Fruit fly (Drosophila melanogaster) whole organism, embryonic: ENCODE measurements around the gene Bgb.

Source experiments
- ATbp ChIP-seq: fragments of 200-800 bp; sonication (Bioruptor generic); optimal IDR thresholded peaks from 2 replicates; lab custom pipeline; 2017; ENCODE audit warnings: missing biosample characterization, mild to moderate bottlenecking, missing genetic modification characterization, missing genetic modification reagents
- Ada2b ChIP-seq: fragments of 200-800 bp; sonication (Bioruptor generic); IDR thresholded peaks from 2 replicates; pipeline ENCODE4 v1.3.6; 2022; ENCODE audit warnings: missing biosample characterization, missing genetic modification characterization
- Atf3 ChIP-seq: fragments of 200-800 bp; sonication (Bioruptor generic); optimal IDR thresholded peaks from 3 replicates; lab custom pipeline; 2016; ENCODE audit warnings: missing biosample characterization, missing genetic modification characterization
- Atf6 ChIP-seq: fragments of 200-800 bp; sonication (Bioruptor generic); IDR thresholded peaks from 2 replicates; pipeline ENCODE4 v1.3.6; 2022; ENCODE audit warnings: missing biosample characterization, missing genetic modification characterization
- Bdp1 ChIP-seq: fragments of 200-800 bp; sonication (Bioruptor generic); optimal IDR thresholded peaks from 3 replicates; lab custom pipeline; 2016; ENCODE audit warnings: missing biosample characterization, missing genetic modification characterization
- CG1024 ChIP-seq: fragments of 200-800 bp; sonication (Bioruptor generic); IDR thresholded peaks from 2 replicates; pipeline ENCODE4 v1.3.6; 2022; ENCODE audit warnings: missing biosample characterization, missing genetic modification characterization
- CG10462 ChIP-seq: fragments of 200-800 bp; sonication (Bioruptor generic); optimal IDR thresholded peaks from 2 replicates; lab custom pipeline; 2016; ENCODE audit warnings: missing biosample characterization, missing genetic modification characterization
- CG10654 ChIP-seq: fragments of 200-800 bp; sonication (Bioruptor generic); optimal IDR thresholded peaks from 2 replicates; lab custom pipeline; 2016; ENCODE audit warnings: missing biosample characterization, missing genetic modification characterization
- CG11456 ChIP-seq: fragments of 200-800 bp; sonication (Bioruptor generic); IDR thresholded peaks from 3 replicates; pipeline ENCODE4 v1.3.6; 2022; ENCODE audit warnings: missing biosample characterization, missing genetic modification characterization
- CG11696 ChIP-seq: fragments of 200-800 bp; sonication (Bioruptor generic); IDR thresholded peaks from 2 replicates; pipeline ENCODE4 v1.3.6; 2022; ENCODE audit warnings: missing biosample characterization, missing genetic modification characterization
- CG12299 ChIP-seq: fragments of 200-800 bp; sonication (Bioruptor generic); optimal IDR thresholded peaks from 2 replicates; lab custom pipeline; 2018; ENCODE audit warnings: missing biosample characterization, mild to moderate bottlenecking, missing genetic modification characterization
- CG14014 ChIP-seq: fragments of 200-800 bp; sonication (Bioruptor generic); IDR thresholded peaks from 2 replicates; pipeline ENCODE4 v1.3.6; 2022; ENCODE audit warnings: missing biosample characterization, missing genetic modification characterization
- CG14860 ChIP-seq: fragments of 200-800 bp; sonication (Bioruptor generic); IDR thresholded peaks from 3 replicates; pipeline ENCODE4 v1.3.6; 2022; ENCODE audit warnings: missing biosample characterization, missing genetic modification characterization; ENCODE audit not compliant: partially characterized antibody
- CG15269 ChIP-seq: fragments of 200-800 bp; sonication (Bioruptor generic); optimal IDR thresholded peaks from 2 replicates; lab custom pipeline; 2018; ENCODE audit warnings: missing biosample characterization, mild to moderate bottlenecking, missing genetic modification characterization, moderate library complexity
- CG16813 ChIP-seq: fragments of 200-800 bp; sonication (Bioruptor generic); IDR thresholded peaks from 3 replicates; pipeline ENCODE4 v1.3.6; 2022; ENCODE audit warnings: missing biosample characterization, missing genetic modification characterization; ENCODE audit not compliant: partially characterized antibody
- CG17186 ChIP-seq: fragments of 200-800 bp; sonication (Bioruptor generic); optimal IDR thresholded peaks from 3 replicates; lab custom pipeline; 2017; ENCODE audit warnings: missing biosample characterization, missing genetic modification reagents, missing genetic modification characterization
- CG17802 ChIP-seq: fragments of 200-800 bp; sonication (Bioruptor generic); optimal IDR thresholded peaks from 2 replicates; lab custom pipeline; 2018; ENCODE audit warnings: missing biosample characterization, mild to moderate bottlenecking, missing genetic modification characterization, moderate library complexity
- CG18011 ChIP-seq: fragments of 200-800 bp; sonication (Bioruptor generic); optimal IDR thresholded peaks from 2 replicates; lab custom pipeline; 2017; ENCODE audit warnings: missing biosample characterization, missing genetic modification characterization, mild to moderate bottlenecking, moderate library complexity, missing genotype
- CG18262 ChIP-seq: fragments of 200-800 bp; optimal IDR thresholded peaks from 3 replicates; lab custom pipeline; 2019; ENCODE audit warnings: missing biosample characterization, mild to moderate bottlenecking, missing genetic modification characterization, moderate library complexity
- CG18476 ChIP-seq: fragments of 200-800 bp; sonication (Bioruptor generic); optimal IDR thresholded peaks from 2 replicates; lab custom pipeline; 2016; ENCODE audit warnings: missing biosample characterization, mild to moderate bottlenecking, missing genetic modification characterization
- CG18764 ChIP-seq: fragments of 200-800 bp; sonication (Bioruptor generic); optimal IDR thresholded peaks from 3 replicates; lab custom pipeline; 2016; ENCODE audit warnings: missing biosample characterization, missing genetic modification characterization
- CG4282 ChIP-seq: fragments of 200-800 bp; sonication (Bioruptor generic); optimal IDR thresholded peaks from 2 replicates; lab custom pipeline; 2016; ENCODE audit warnings: missing biosample characterization, missing genetic modification characterization
- CG4707 ChIP-seq: fragments of 200-800 bp; sonication (Bioruptor generic); optimal IDR thresholded peaks from 2 replicates; lab custom pipeline; 2018; ENCODE audit warnings: missing biosample characterization, mild to moderate bottlenecking, missing genetic modification characterization, moderate library complexity
- CG6854 ChIP-seq: fragments of 200-800 bp; sonication (Bioruptor generic); optimal IDR thresholded peaks from 3 replicates; lab custom pipeline; 2017; ENCODE audit warnings: missing biosample characterization, mild to moderate bottlenecking, missing genetic modification characterization
- CG7786 ChIP-seq: fragments of 200-800 bp; sonication (Bioruptor generic); optimal IDR thresholded peaks from 2 replicates; lab custom pipeline; 2016; ENCODE audit warnings: missing biosample characterization, missing genetic modification characterization
- CG8281 ChIP-seq: fragments of 200-800 bp; sonication (Bioruptor generic); optimal IDR thresholded peaks from 2 replicates; lab custom pipeline; 2018; ENCODE audit warnings: missing biosample characterization, mild to moderate bottlenecking, missing genetic modification characterization, moderate library complexity
- CG8765 ChIP-seq: fragments of 200-800 bp; sonication (Bioruptor generic); IDR thresholded peaks from 2 replicates; pipeline ENCODE4 v1.3.6; 2022; ENCODE audit warnings: missing biosample characterization, missing genetic modification characterization
- Deaf1 ChIP-seq: fragments of 200-800 bp; optimal IDR thresholded peaks from 3 replicates; lab custom pipeline; 2019; ENCODE audit warnings: missing biosample characterization, mild to moderate bottlenecking, missing genetic modification characterization, moderate library complexity
- Dref ChIP-seq: fragments of 200-800 bp; sonication (Bioruptor generic); IDR thresholded peaks from 2 replicates; pipeline ENCODE4 v1.3.6; 2022; ENCODE audit warnings: missing biosample characterization, missing genetic modification characterization
- Hmx ChIP-seq: fragments of 200-800 bp; sonication (Bioruptor generic); optimal IDR thresholded peaks from 2 replicates; lab custom pipeline; 2016; ENCODE audit warnings: missing biosample characterization, missing genetic modification characterization
- Hr51 ChIP-seq, 2 experiments: fragments of 200-800 bp; sonication (Bioruptor generic); optimal IDR thresholded peaks; 2 replicates in 1 of 2; 3 replicates in 1 of 2; lab custom pipeline; 2016 to 2018; ENCODE audit warnings: missing biosample characterization in 2 of 2, missing genetic modification characterization in 2 of 2, mild to moderate bottlenecking in 1 of 2, moderate library complexity in 1 of 2
- Lpt ChIP-seq: fragments of >200 bp; optimal IDR thresholded peaks from 2 replicates; lab custom pipeline; 2018; ENCODE audit warnings: missing biosample characterization, missing genetic modification characterization
- Mad ChIP-seq: fragments of 200-800 bp; sonication (Bioruptor generic); optimal IDR thresholded peaks from 2 replicates; lab custom pipeline; 2016; ENCODE audit warnings: missing biosample characterization, missing genetic modification characterization
- Nf-YB ChIP-seq: fragments of 200-800 bp; sonication (Bioruptor generic); optimal IDR thresholded peaks from 3 replicates; lab custom pipeline; 2019; ENCODE audit warnings: missing biosample characterization, mild to moderate bottlenecking, missing genetic modification characterization, moderate library complexity
- Oaz ChIP-seq: fragments of 200-800 bp; sonication (Bioruptor generic); IDR thresholded peaks from 2 replicates; pipeline ENCODE4 v1.3.6; 2022; ENCODE audit warnings: missing biosample characterization, missing genetic modification characterization
- amos ChIP-seq: fragments of 200-800 bp; sonication (Bioruptor generic); IDR thresholded peaks from 2 replicates; pipeline ENCODE4 v1.3.6; 2022; ENCODE audit warnings: missing biosample characterization, missing genetic modification characterization; ENCODE audit not compliant: partially characterized antibody
- cad ChIP-seq: fragments of >200 bp; optimal IDR thresholded peaks from 2 replicates; lab custom pipeline; 2017; ENCODE audit warnings: missing biosample characterization, missing genetic modification characterization
- cg ChIP-seq: fragments of 200-800 bp; sonication (Bioruptor generic); optimal IDR thresholded peaks from 3 replicates; lab custom pipeline; 2019; ENCODE audit warnings: missing biosample characterization, mild to moderate bottlenecking, missing genetic modification characterization, moderate library complexity
- ci ChIP-seq: fragments of 200-800 bp; sonication (Bioruptor generic); IDR thresholded peaks from 3 replicates; pipeline ENCODE4 v1.3.6; 2022; ENCODE audit warnings: missing biosample characterization, missing genetic modification characterization
- crc ChIP-seq: fragments of 200-800 bp; sonication (Bioruptor generic); optimal IDR thresholded peaks from 2 replicates; lab custom pipeline; 2016; ENCODE audit warnings: missing biosample characterization, missing genetic modification characterization
- crp ChIP-seq, 2 experiments: fragments of 200-800 bp; sonication (Bioruptor generic); optimal IDR thresholded peaks; 2 replicates in 1 of 2; 3 replicates in 1 of 2; lab custom pipeline; 2017; ENCODE audit warnings: missing biosample characterization in 2 of 2, missing genetic modification characterization in 2 of 2, mild to moderate bottlenecking in 1 of 2, moderate library complexity in 1 of 2
- en ChIP-seq: fragments of 200-800 bp; sonication (Bioruptor generic); optimal IDR thresholded peaks from 2 replicates; lab custom pipeline; 2016; ENCODE audit warnings: missing biosample characterization, missing genetic modification characterization
- esg ChIP-seq: fragments of 200-800 bp; sonication (Bioruptor generic); conservative IDR thresholded peaks from 2 replicates; pipeline ENCODE4 v1.3.6; 2022; ENCODE audit warnings: missing biosample characterization, missing genetic modification characterization
- fd96Cb ChIP-seq: fragments of 200-800 bp; sonication (Bioruptor generic); optimal IDR thresholded peaks from 2 replicates; lab custom pipeline; 2018; ENCODE audit warnings: missing biosample characterization, mild to moderate bottlenecking, missing genetic modification characterization, moderate library complexity
- pb ChIP-seq: fragments of 200-800 bp; sonication (Bioruptor generic); optimal IDR thresholded peaks from 3 replicates; lab custom pipeline; 2016; ENCODE audit warnings: missing biosample characterization, missing genetic modification characterization
- pnt ChIP-seq: fragments of 200-800 bp; sonication (Bioruptor generic); optimal IDR thresholded peaks from 3 replicates; lab custom pipeline; 2016; ENCODE audit warnings: missing biosample characterization, missing genetic modification characterization
- scrt ChIP-seq: fragments of 200-800 bp; sonication (Bioruptor generic); optimal IDR thresholded peaks from 2 replicates; lab custom pipeline; 2018; ENCODE audit warnings: missing biosample characterization, mild to moderate bottlenecking, missing genetic modification characterization, moderate library complexity
- sd ChIP-seq: fragments of 200-800 bp; sonication (Bioruptor generic); optimal IDR thresholded peaks from 3 replicates; lab custom pipeline; 2018; ENCODE audit warnings: missing biosample characterization, mild to moderate bottlenecking, missing genetic modification characterization, moderate library complexity
- tup ChIP-seq: fragments of 200-800 bp; sonication (Bioruptor generic); optimal IDR thresholded peaks from 2 replicates; lab custom pipeline; 2016; ENCODE audit warnings: missing biosample characterization, mild to moderate bottlenecking, missing genetic modification characterization, moderate library complexity
- yki ChIP-seq: fragments of >200 bp; optimal IDR thresholded peaks from 3 replicates; lab custom pipeline; 2018

Bgb gene

dm6 chr3L:1639185-1639812, at the start of gene Bgb, which contains the start of gene Mettl2 (continued):
- peak; percentile 71 for TF ChIP-seq Atf3
- TF ChIP-seq crc (GFP tag; lab: Kevin White, UChicago): peak; percentile 57
- no peak for TF ChIP-seq Hmx (GFP tag; lab: Kevin White, UChicago)
- TF ChIP-seq Lpt (GFP tag; lab: Kevin White, UChicago): no peak
- peak; percentile 6 for TF ChIP-seq CG10462
- no peak for TF ChIP-seq cg (GFP tag; lab: Kevin White, UChicago)
- TF ChIP-seq CG18476: peak; percentile 62
- peak; percentile 83 for TF ChIP-seq CG7786 (GFP tag; lab: Kevin White, UChicago)
- peak; percentile 15 for TF ChIP-seq Nf-YB (GFP tag; lab: Kevin White, UChicago)
- TF ChIP-seq CG8281 (tag; lab: Kevin White, UChicago): no peak
- TF ChIP-seq esg (GFP tag; lab: Robert Waterston, UW): peak; percentile 78
- TF ChIP-seq CG17186 (GFP tag; lab: Kevin White, UChicago): peak; percentile 53
- TF ChIP-seq CG18011 (GFP tag; lab: Kevin White, UChicago): peak; percentile 36
- TF ChIP-seq Oaz (GFP tag; lab: Robert Waterston, UW): peak; percentile 49
- no peak for TF ChIP-seq CG15269 (tag; lab: Kevin White, UChicago)
- 0 out of 2 replicates have a peak, but pooled peaks have one; percentile 29 for TF ChIP-seq CG11696 (GFP tag; lab: Robert Waterston, UW)
- TF ChIP-seq CG11456 (GFP tag; lab: Robert Waterston, UW): peak; percentile 86
- peak; percentile 60 to 68 for TF ChIP-seq Hr51 (GFP tag; optimal IDR thresholded peaks at IDR 0.05; lab: Kevin White, UChicago)
- TF ChIP-seq amos (GFP tag; lab: Robert Waterston, UW): peak; percentile 66
- peak; percentile 46 for TF ChIP-seq pb (GFP tag; lab: Kevin White, UChicago)
- TF ChIP-seq fd96Cb (tag; lab: Kevin White, UChicago): peak; percentile 78
- TF ChIP-seq Mad (GFP tag; lab: Kevin White, UChicago): peak; percentile 69
- TF ChIP-seq scrt: no peak
- no peak for TF ChIP-seq ATbp (GFP tag; lab: Kevin White, UChicago)
- TF ChIP-seq sd (tag; lab: Kevin White, UChicago): no peak
- TF ChIP-seq CG4282: no peak
- peak; percentile 71 for TF ChIP-seq Ada2b
- TF ChIP-seq CG12299: no peak
- TF ChIP-seq tup: no peak
- TF ChIP-seq Bdp1 (GFP tag; lab: Kevin White, UChicago): peak; percentile 39
- peak; percentile 34 for TF ChIP-seq CG17802 (tag; lab: Kevin White, UChicago)
- peak in 1 of 2 experiments; percentile 42 for TF ChIP-seq crp (GFP tag; optimal IDR thresholded peaks at IDR 0.05; lab: Kevin White, UChicago)
- TF ChIP-seq CG6854 (GFP tag; lab: Kevin White, UChicago): no peak
- TF ChIP-seq CG1024 (GFP tag; lab: Robert Waterston, UW): no peak
- no peak for TF ChIP-seq Dref (GFP tag; lab: Robert Waterston, UW)
- TF ChIP-seq ci (GFP tag; lab: Robert Waterston, UW): peak; percentile 66; the same call in 2 of the 3 replicates
- peak; percentile 75 for TF ChIP-seq CG14014 (GFP tag; lab: Robert Waterston, UW)
- TF ChIP-seq CG18262 (tag; lab: Kevin White, UChicago): peak; percentile 72
- peak; percentile 52; the same call in 1 of the 2 replicates for TF ChIP-seq Atf6 (GFP tag; lab: Robert Waterston, UW)
- TF ChIP-seq Deaf1: peak; percentile 27
- peak; percentile 72 for TF ChIP-seq CG18764
- peak; percentile 68 for TF ChIP-seq CG10654 (GFP tag; lab: Kevin White, UChicago)
- TF ChIP-seq CG14860 (GFP tag; lab: Robert Waterston, UW): peak; percentile 75
- no peak for TF ChIP-seq CG4707 (GFP tag; lab: Kevin White, UChicago)
- TF ChIP-seq cad (GFP tag; lab: Kevin White, UChicago): no peak
- TF ChIP-seq yki (lab: Kevin White, UChicago): no peak
- peak; percentile 90 for TF ChIP-seq pnt (GFP tag; lab: Kevin White, UChicago)
- peak; percentile 53 for TF ChIP-seq en (GFP tag; lab: Kevin White, UChicago)
- peak; percentile 84 for TF ChIP-seq CG16813 (GFP tag; lab: Robert Waterston, UW)
- peak; percentile 81 for TF ChIP-seq CG8765 (GFP tag; lab: Robert Waterston, UW)
